Worm (Caenorhabditis elegans) whole organism, late embryonic: Measurements from ENCODE around the gene str-230.

Experiments
- C08G9.2 ChIP-seq: sonication (generic microtip); optimal IDR thresholded peaks from 2 replicates; lab custom pipeline; 2016; ENCODE audit warnings: mild to moderate bottlenecking, missing genetic modification characterization, moderate library complexity, missing compliant biosample characterization
- T23F11.4 ChIP-seq: fragments of 200-800 bp; sonication (Bioruptor generic); optimal IDR thresholded peaks from 2 replicates; lab custom pipeline; 2018; ENCODE audit warnings: mild to moderate bottlenecking, missing genetic modification characterization, missing compliant biosample characterization
- Y22D7AL.16 ChIP-seq: sonication (generic microtip); optimal IDR thresholded peaks from 2 replicates; lab custom pipeline; 2016; ENCODE audit warnings: missing genetic modification characterization, missing compliant biosample characterization
- ama-1 ChIP-seq: fragments of 150-350 bp; optimal IDR thresholded peaks from 2 replicates; lab custom pipeline; 2014
- ceh-18 ChIP-seq: sonication (generic microtip); optimal IDR thresholded peaks from 2 replicates; lab custom pipeline; 2016; ENCODE audit warnings: missing genetic modification characterization, missing compliant biosample characterization
- ceh-19 ChIP-seq: fragments of 200-800 bp; sonication (Bioruptor generic); optimal IDR thresholded peaks from 2 replicates; lab custom pipeline; 2018; ENCODE audit warnings: mild to moderate bottlenecking, missing genetic modification characterization, missing compliant biosample characterization
- ceh-24 ChIP-seq: sonication (generic microtip); optimal IDR thresholded peaks from 2 replicates; lab custom pipeline; 2016; ENCODE audit warnings: mild to moderate bottlenecking, missing genetic modification characterization, missing compliant biosample characterization
- ceh-30 ChIP-seq: fragments of 150-350 bp; optimal IDR thresholded peaks from 2 replicates; lab custom pipeline; 2014; ENCODE audit warnings: missing biosample characterization, missing genetic modification characterization
- ceh-48 ChIP-seq: sonication (generic microtip); optimal IDR thresholded peaks from 2 replicates; lab custom pipeline; 2016; ENCODE audit warnings: missing genetic modification characterization, inconsistent platforms, missing compliant biosample characterization
- ceh-9 ChIP-seq: sonication (generic microtip); optimal IDR thresholded peaks from 2 replicates; lab custom pipeline; 2016; ENCODE audit warnings: mild to moderate bottlenecking, missing genetic modification characterization, inconsistent platforms, missing compliant biosample characterization
- che-1 ChIP-seq: sonication (generic microtip); optimal IDR thresholded peaks from 2 replicates; lab custom pipeline; 2016; ENCODE audit warnings: mild to moderate bottlenecking, missing genetic modification characterization, missing compliant biosample characterization
- dmd-4 ChIP-seq: sonication (generic microtip); optimal IDR thresholded peaks from 2 replicates; lab custom pipeline; 2016; ENCODE audit warnings: borderline replicate concordance, missing genetic modification characterization, missing compliant biosample characterization
- dve-1 ChIP-seq: sonication (generic microtip); optimal IDR thresholded peaks from 2 replicates; lab custom pipeline; 2017; ENCODE audit warnings: antibody characterized with exemption, mild to moderate bottlenecking, missing genetic modification characterization, missing compliant biosample characterization
- elt-2 ChIP-seq: sonication (generic microtip); optimal IDR thresholded peaks from 2 replicates; lab custom pipeline; 2016; ENCODE audit warnings: missing genetic modification reagents, missing genetic modification characterization, missing compliant biosample characterization
- elt-4 ChIP-seq: sonication (generic microtip); optimal IDR thresholded peaks from 2 replicates; lab custom pipeline; 2016; ENCODE audit warnings: missing genetic modification characterization, missing compliant biosample characterization
- ets-4 ChIP-seq: sonication (generic microtip); optimal IDR thresholded peaks from 2 replicates; lab custom pipeline; 2016; ENCODE audit warnings: missing genetic modification characterization, missing compliant biosample characterization
- eyg-1 ChIP-seq: sonication (generic microtip); optimal IDR thresholded peaks from 2 replicates; lab custom pipeline; 2016; ENCODE audit warnings: missing genotype, missing genetic modification characterization, missing compliant biosample characterization
- fax-1 ChIP-seq: sonication (generic microtip); optimal IDR thresholded peaks from 2 replicates; lab custom pipeline; 2016; ENCODE audit warnings: missing genotype, missing genetic modification characterization, missing compliant biosample characterization
- hlh-13 ChIP-seq: fragments of 200-800 bp; sonication (Bioruptor generic); optimal IDR thresholded peaks from 2 replicates; lab custom pipeline; 2018; ENCODE audit warnings: mild to moderate bottlenecking, missing genetic modification characterization, missing compliant biosample characterization
- hlh-15 ChIP-seq: sonication (generic microtip); optimal IDR thresholded peaks from 2 replicates; lab custom pipeline; 2016; ENCODE audit warnings: missing genetic modification characterization, missing compliant biosample characterization
- hlh-6 ChIP-seq: sonication (generic microtip); optimal IDR thresholded peaks from 2 replicates; lab custom pipeline; 2016; ENCODE audit warnings: missing genotype, missing genetic modification characterization, missing compliant biosample characterization
- lin-11 ChIP-seq: fragments of 200-800 bp; sonication (Bioruptor generic); optimal IDR thresholded peaks from 2 replicates; lab custom pipeline; 2018; ENCODE audit warnings: mild to moderate bottlenecking, missing genetic modification characterization, missing compliant biosample characterization
- nfya-1 ChIP-seq: sonication (generic microtip); optimal IDR thresholded peaks from 2 replicates; lab custom pipeline; 2017; ENCODE audit warnings: missing genetic modification characterization, mild to moderate bottlenecking, missing compliant biosample characterization, antibody characterized with exemption, moderate library complexity
- nhr-11 ChIP-seq: fragments of 150-350 bp; optimal IDR thresholded peaks from 2 replicates; lab custom pipeline; 2014; ENCODE audit warnings: missing biosample characterization, missing genetic modification characterization
- nhr-232 ChIP-seq: sonication (generic microtip); optimal IDR thresholded peaks from 2 replicates; lab custom pipeline; 2016; ENCODE audit warnings: missing genetic modification characterization, missing compliant biosample characterization
- odd-2 ChIP-seq: sonication (generic microtip); optimal IDR thresholded peaks from 2 replicates; lab custom pipeline; 2017; ENCODE audit warnings: antibody characterized with exemption, mild to moderate bottlenecking, missing genetic modification characterization, missing compliant biosample characterization
- pat-9 ChIP-seq: fragments of 200-800 bp; sonication (Bioruptor generic); optimal IDR thresholded peaks from 2 replicates; lab custom pipeline; 2018; ENCODE audit warnings: mild to moderate bottlenecking, missing genetic modification characterization, moderate library complexity, missing compliant biosample characterization
- pax-1 ChIP-seq: fragments of 150-350 bp; optimal IDR thresholded peaks from 2 replicates; lab custom pipeline; 2014; ENCODE audit warnings: missing biosample characterization, missing genetic modification characterization
- pha-2 ChIP-seq: sonication (generic microtip); optimal IDR thresholded peaks from 2 replicates; lab custom pipeline; 2017; ENCODE audit warnings: mild to moderate bottlenecking, missing genetic modification characterization, missing compliant biosample characterization
- sdc-2 ChIP-seq: sonication (generic microtip); optimal IDR thresholded peaks from 2 replicates; lab custom pipeline; 2016; ENCODE audit warnings: missing genotype, missing genetic modification characterization, missing compliant biosample characterization
- sox-2 ChIP-seq: fragments of 200-800 bp; sonication (Bioruptor generic); IDR thresholded peaks from 2 replicates; pipeline ENCODE4 v1.3.6; 2022; ENCODE audit warnings: missing genetic modification reagents, missing genetic modification characterization, missing compliant biosample characterization
- syd-9 ChIP-seq: sonication (generic microtip); optimal IDR thresholded peaks from 2 replicates; lab custom pipeline; 2016; ENCODE audit warnings: mild to moderate bottlenecking, missing genetic modification characterization, moderate library complexity, missing compliant biosample characterization
- tbx-7 ChIP-seq: sonication (generic microtip); optimal IDR thresholded peaks from 2 replicates; lab custom pipeline; 2016; ENCODE audit warnings: missing genotype, missing genetic modification characterization, missing compliant biosample characterization
- ttx-3 ChIP-seq: sonication (generic microtip); optimal IDR thresholded peaks from 2 replicates; lab custom pipeline; 2016; ENCODE audit warnings: missing genetic modification reagents, missing genetic modification characterization, missing compliant biosample characterization
- unc-86 ChIP-seq: sonication (generic microtip); optimal IDR thresholded peaks from 2 replicates; lab custom pipeline; 2016; ENCODE audit warnings: missing genetic modification characterization, missing compliant biosample characterization
- zip-5 ChIP-seq: sonication (generic microtip); optimal IDR thresholded peaks from 2 replicates; lab custom pipeline; 2016; ENCODE audit warnings: missing genetic modification characterization, missing compliant biosample characterization

The str-230 gene

ce11 chrV:14246761-14247160 is 36.1 kb upstream of the str-230 start, which contains the start of gene K02E11.3:
Gene K02E11.3 (minus strand): TSS chrV:14246861.
- TF ChIP-seq hlh-13 = no peak
- TF ChIP-seq hlh-15 (tag; lab: Kevin White, UChicago) = no peak
- TF ChIP-seq che-1 (tag; lab: Kevin White, UChicago) = no peak
- no peak for TF ChIP-seq zip-5 (tag; lab: Kevin White, UChicago)
- TF ChIP-seq ama-1 (lab: Kevin White, UChicago) = no peak
- TF ChIP-seq eyg-1 (tag; lab: Kevin White, UChicago) = no peak
- TF ChIP-seq ceh-48 (tag; lab: Kevin White, UChicago) = no peak
- TF ChIP-seq dve-1 (tag; lab: Kevin White, UChicago) = no peak
- TF ChIP-seq ets-4 = no peak
- no peak for TF ChIP-seq ceh-18 (tag; lab: Kevin White, UChicago)
- no peak for TF ChIP-seq ttx-3 (tag; lab: Kevin White, UChicago)
- no peak for TF ChIP-seq fax-1 (tag; lab: Kevin White, UChicago)
- no peak for TF ChIP-seq ceh-30 (tag; lab: Kevin White, UChicago)
- TF ChIP-seq sox-2 (GFP tag; lab: Robert Waterston, UW) = no peak
- TF ChIP-seq ceh-9 (tag; lab: Kevin White, UChicago) = no peak
- no peak for TF ChIP-seq pat-9 (tag; lab: Kevin White, UChicago)

- TF ChIP-seq C08G9.2 (tag; lab: Kevin White, UChicago) (no peak), hlh-6 (tag; lab: Kevin White, UChicago) (no peak), sox-2 (GFP tag; lab: Robert Waterston, UW) (no peak), ets-4 (no peak), tbx-7 (tag; lab: Kevin White, UChicago) (no peak), ceh-48 (tag; lab: Kevin White, UChicago) (no peak), lin-11 (no peak), pax-1 (tag; lab: Kevin White, UChicago) (no peak), pha-2 (tag; lab: Kevin White, UChicago) (no peak), Y22D7AL.16 (tag; lab: Kevin White, UChicago) (no peak), hlh-13 (no peak), sdc-2 (tag; lab: Kevin White, UChicago) (no peak), nfya-1 (no peak), nhr-11 (tag; lab: Kevin White, UChicago) (no peak), ama-1 (lab: Kevin White, UChicago) (no peak), hlh-15 (tag; lab: Kevin White, UChicago) (no peak), elt-4 (tag; lab: Kevin White, UChicago) (no peak), odd-2 (no peak)
These were observed 33.3 kb upstream of the str-230 start, which contains the start of gene sre-7 for ce11 chrV:14243904-14244303. Gene sre-7 (plus strand): TSS chrV:14244204.

- TF ChIP-seq T23F11.4 (GFP tag; lab: Kevin White, UChicago) = peak; percentile 4
- peak; percentile 63 for TF ChIP-seq elt-4 (tag; lab: Kevin White, UChicago)
- no peak for TF ChIP-seq unc-86 (tag; lab: Kevin White, UChicago)
- no peak for TF ChIP-seq elt-2 (tag; lab: Kevin White, UChicago)
These were observed 30.1 kb upstream of the str-230 start, which contains the start of gene K02E11.10 for ce11 chrV:14240694-14241201. Gene K02E11.10 (minus strand): TSS chrV:14241151.

ce11 chrV:14235942-14236341 is 25.3 kb upstream of the str-230 start, which contains the start of gene ent-3:
Gene ent-3 (minus strand): TSS chrV:14236042.
- TF ChIP-seq nhr-232 (tag; lab: Kevin White, UChicago) (no peak), dmd-4 (tag; lab: Kevin White, UChicago) (no peak), ceh-19 (GFP tag; lab: Kevin White, UChicago) (no peak), ceh-48 (tag; lab: Kevin White, UChicago) (no peak), Y22D7AL.16 (tag; lab: Kevin White, UChicago) (no peak), elt-4 (tag; lab: Kevin White, UChicago) (no peak), che-1 (tag; lab: Kevin White, UChicago) (no peak), syd-9 (tag; lab: Kevin White, UChicago) (no peak), ceh-24 (no peak), unc-86 (tag; lab: Kevin White, UChicago) (no peak)
